Worm (Caenorhabditis elegans) whole organism, early embryonic: ENCODE data around the gene pepm-1.
"Not testable (repeated sequence)": the region's sequence is repeated elsewhere in the genome, so short reads cannot be mapped to it uniquely, and the experiment has no call there.

ENCODE experiments used
- B0310.2 ChIP-seq: sonication (generic microtip); optimal IDR thresholded peaks from 2 replicates; lab custom pipeline; 2016; ENCODE audit warnings: mild to moderate bottlenecking, missing genetic modification characterization, missing compliant biosample characterization
- F13C5.2 ChIP-seq: sonication (generic microtip); optimal IDR thresholded peaks from 2 replicates; lab custom pipeline; 2017; ENCODE audit warnings: mild to moderate bottlenecking, missing genetic modification characterization, inconsistent platforms, missing compliant biosample characterization
- aly-1 ChIP-seq: sonication (generic microtip); optimal IDR thresholded peaks from 2 replicates; lab custom pipeline; 2016; ENCODE audit warnings: missing genetic modification characterization, missing compliant biosample characterization
- ama-1 ChIP-seq: fragments of 150-350 bp; optimal IDR thresholded peaks from 2 replicates; lab custom pipeline; 2014
- ceh-13 ChIP-seq: fragments of 200-800 bp; sonication (Bioruptor generic); optimal IDR thresholded peaks from 2 replicates; lab custom pipeline; 2018; ENCODE audit warnings: mild to moderate bottlenecking, missing genetic modification characterization, missing compliant biosample characterization
- ets-7 ChIP-seq: sonication (generic microtip); optimal IDR thresholded peaks from 2 replicates; lab custom pipeline; 2016; ENCODE audit warnings: missing genotype, missing genetic modification characterization, missing compliant biosample characterization
- flt-1 ChIP-seq: fragments of 200-800 bp; sonication (Bioruptor generic); IDR thresholded peaks from 2 replicates; pipeline ENCODE4 v1.3.6; 2022; ENCODE audit warnings: missing genetic modification characterization, missing compliant biosample characterization
- hmbx-1 ChIP-seq: sonication (generic microtip); optimal IDR thresholded peaks from 2 replicates; lab custom pipeline; 2016; ENCODE audit warnings: mild to moderate bottlenecking, missing genetic modification characterization, missing compliant biosample characterization
- hnd-1 ChIP-seq: sonication (generic microtip); optimal IDR thresholded peaks from 2 replicates; lab custom pipeline; 2016; ENCODE audit warnings: missing genetic modification characterization, missing compliant biosample characterization
- pes-1 ChIP-seq: fragments of 200-800 bp; sonication (Bioruptor generic); IDR thresholded peaks from 2 replicates; pipeline ENCODE4 v1.3.6; 2022; ENCODE audit warnings: missing genetic modification reagents, missing genetic modification characterization, missing compliant biosample characterization
- sea-1 ChIP-seq: fragments of 200-800 bp; sonication (Bioruptor generic); conservative IDR thresholded peaks from 2 replicates; pipeline ENCODE4 v1.3.6; 2022; ENCODE audit warnings: missing genetic modification characterization, missing compliant biosample characterization

ce11 chrV:14308164-14308563, 20.7 kb upstream of the pepm-1 start, which contains the start of gene spig-5:
- TF ChIP-seq aly-1 (tag; lab: Kevin White, UChicago); B0310.2 (tag; lab: Kevin White, UChicago); flt-1 (GFP tag; lab: Robert Waterston, UW); ama-1 (lab: Kevin White, UChicago); pes-1 (GFP tag; lab: Robert Waterston, UW); hmbx-1; sea-1 (GFP tag; lab: Robert Waterston, UW); ceh-13 (GFP tag; lab: Kevin White, UChicago); hnd-1 (tag; lab: Kevin White, UChicago); F13C5.2; ets-7 (tag; lab: Kevin White, UChicago): not testable (repeated sequence)
